Worm (Caenorhabditis elegans) whole organism, young adult: ENCODE data around the gene F28F8.9.

Experiments
- B0261.1 ChIP-seq: sonication (generic microtip); optimal IDR thresholded peaks from 2 replicates; lab custom pipeline; 2016; ENCODE audit warnings: mild to moderate bottlenecking, missing genetic modification characterization, moderate library complexity, missing compliant biosample characterization
- D2030.7 ChIP-seq: fragments of 200-800 bp; sonication (Bioruptor generic); IDR thresholded peaks from 2 replicates; pipeline ENCODE4 v1.3.6; 2022; ENCODE audit warnings: missing genetic modification reagents, missing genetic modification characterization, missing compliant biosample characterization
- F22D6.2 ChIP-seq: sonication (generic microtip); optimal IDR thresholded peaks from 2 replicates; lab custom pipeline; 2016; ENCODE audit warnings: mild to moderate bottlenecking, missing genetic modification characterization, missing compliant biosample characterization
- F23B12.7 ChIP-seq: sonication (generic microtip); optimal IDR thresholded peaks from 2 replicates; lab custom pipeline; 2017; ENCODE audit warnings: missing genetic modification characterization, mild to moderate bottlenecking, missing compliant biosample characterization, antibody characterized with exemption, moderate library complexity; ENCODE audit not compliant: insufficient read depth
- F33H1.4 ChIP-seq: fragments of 200-800 bp; sonication (Bioruptor generic); IDR thresholded peaks from 2 replicates; pipeline ENCODE4 v1.3.6; 2022; ENCODE audit warnings: missing genetic modification reagents, missing genetic modification characterization, missing compliant biosample characterization
- F55B11.4 ChIP-seq: sonication (generic microtip); optimal IDR thresholded peaks from 2 replicates; lab custom pipeline; 2016; ENCODE audit warnings: missing compliant biosample characterization, missing genetic modification characterization, borderline replicate concordance; ENCODE audit not compliant: insufficient read depth
- ZK185.1 ChIP-seq: sonication (generic microtip); optimal IDR thresholded peaks from 2 replicates; lab custom pipeline; 2016; ENCODE audit warnings: mild to moderate bottlenecking, missing genetic modification characterization, missing compliant biosample characterization; ENCODE audit not compliant: poor library complexity, severe bottlenecking
- ama-1 ChIP-seq, 3 experiments: fragments of 150-350 bp in 1 of 3; sonication (generic microtip) in 2 of 3; optimal IDR thresholded peaks; 2 replicates each; lab custom pipeline; 2014 to 2018; ENCODE audit warnings: missing biosample characterization in 2 of 3, missing genetic modification characterization in 2 of 3, missing genetic modification reagents in 2 of 3
- athp-1 ChIP-seq: sonication (generic microtip); optimal IDR thresholded peaks from 2 replicates; lab custom pipeline; 2017; ENCODE audit warnings: mild to moderate bottlenecking, missing genetic modification characterization, missing compliant biosample characterization
- attf-5 ChIP-seq: fragments of 200-800 bp; sonication (Bioruptor generic); optimal IDR thresholded peaks from 2 replicates; lab custom pipeline; 2018; ENCODE audit warnings: mild to moderate bottlenecking, missing genetic modification characterization, missing compliant biosample characterization
- bed-2 ChIP-seq: fragments of 200-800 bp; sonication (Bioruptor generic); IDR thresholded peaks from 2 replicates; pipeline ENCODE4 v1.3.6; 2022; ENCODE audit warnings: missing genetic modification reagents, missing genetic modification characterization, missing compliant biosample characterization
- cebp-1 ChIP-seq, 2 experiments: fragments of 200-800 bp in 1 of 2; sonication (Bioruptor generic) in 1 of 2; sonication (generic microtip) in 1 of 2; IDR thresholded peaks in 1 of 2; optimal IDR thresholded peaks in 1 of 2; 2 replicates each; pipeline versions ENCODE4 v1.3.6 to Lab custom; 2017 to 2022; ENCODE audit warnings: missing compliant biosample characterization in 2 of 2, missing genetic modification characterization in 2 of 2, mild to moderate bottlenecking in 1 of 2, missing genetic modification reagents in 1 of 2, moderate library complexity in 1 of 2
- ceh-58 ChIP-seq: fragments of 200-800 bp; sonication (Bioruptor generic); IDR thresholded peaks from 2 replicates; pipeline ENCODE4 v1.3.6; 2022; ENCODE audit warnings: missing genetic modification characterization, missing compliant biosample characterization
- die-1 ChIP-seq: sonication (generic microtip); optimal IDR thresholded peaks from 2 replicates; lab custom pipeline; 2016; ENCODE audit warnings: missing genotype, mild to moderate bottlenecking, missing genetic modification characterization, missing compliant biosample characterization
- dox-1 ChIP-seq: fragments of 200-800 bp; sonication (Bioruptor generic); IDR thresholded peaks from 2 replicates; pipeline ENCODE4 v1.3.6; 2022; ENCODE audit warnings: missing genetic modification reagents, missing genetic modification characterization, missing compliant biosample characterization
- efl-1 ChIP-seq: fragments of 150-350 bp; optimal IDR thresholded peaks from 2 replicates; lab custom pipeline; 2014; ENCODE audit warnings: missing biosample characterization, missing genetic modification reagents, missing genetic modification characterization
- egl-18 ChIP-seq: fragments of 200-800 bp; sonication (Bioruptor generic); IDR thresholded peaks from 2 replicates; pipeline ENCODE4 v1.3.6; 2022; ENCODE audit warnings: missing genetic modification reagents, missing genetic modification characterization, missing compliant biosample characterization
- fkh-3 ChIP-seq: sonication (generic microtip); optimal IDR thresholded peaks from 2 replicates; lab custom pipeline; 2016; ENCODE audit warnings: mild to moderate bottlenecking, missing genetic modification characterization, missing compliant biosample characterization
- him-1 ChIP-seq: sonication (generic microtip); optimal IDR thresholded peaks from 2 replicates; lab custom pipeline; 2016; ENCODE audit warnings: missing genotype, missing genetic modification reagents, missing genetic modification characterization, missing compliant biosample characterization
- hmg-1.2 ChIP-seq: fragments of 200-800 bp; sonication (Bioruptor generic); IDR thresholded peaks from 2 replicates; pipeline ENCODE4 v1.3.6; 2022; ENCODE audit warnings: missing genetic modification reagents, missing genetic modification characterization, missing compliant biosample characterization
- lin-26 ChIP-seq: fragments of 200-800 bp; sonication (Bioruptor generic); IDR thresholded peaks from 2 replicates; pipeline ENCODE4 v1.3.6; 2022; ENCODE audit warnings: missing genetic modification reagents, missing genetic modification characterization, missing compliant biosample characterization
- lin-54 ChIP-seq: fragments of 200-800 bp; sonication (Bioruptor generic); optimal IDR thresholded peaks from 2 replicates; lab custom pipeline; 2018; ENCODE audit warnings: mild to moderate bottlenecking, missing genetic modification characterization, missing compliant biosample characterization
- lir-1 ChIP-seq: fragments of 200-800 bp; sonication (Bioruptor generic); conservative IDR thresholded peaks from 2 replicates; pipeline ENCODE4 v1.3.6; 2022; ENCODE audit warnings: missing genetic modification reagents, missing genetic modification characterization, missing compliant biosample characterization
- lsl-1 ChIP-seq: fragments of 200-800 bp; sonication (Bioruptor generic); optimal IDR thresholded peaks from 2 replicates; lab custom pipeline; 2018; ENCODE audit warnings: mild to moderate bottlenecking, missing genetic modification characterization, moderate library complexity, missing compliant biosample characterization
- lsy-27 ChIP-seq: sonication (generic microtip); optimal IDR thresholded peaks from 2 replicates; lab custom pipeline; 2017; ENCODE audit warnings: missing genetic modification characterization, mild to moderate bottlenecking, missing compliant biosample characterization, antibody characterized with exemption, missing genotype, borderline replicate concordance; ENCODE audit not compliant: insufficient read depth
- madf-6 ChIP-seq: fragments of 200-800 bp; sonication (Bioruptor generic); IDR thresholded peaks from 2 replicates; pipeline ENCODE4 v1.3.6; 2022; ENCODE audit warnings: missing genetic modification reagents, missing genetic modification characterization, missing compliant biosample characterization
- mcd-1 ChIP-seq: fragments of 200-800 bp; sonication (Bioruptor generic); IDR thresholded peaks from 2 replicates; pipeline ENCODE4 v1.3.6; 2022; ENCODE audit warnings: missing genetic modification reagents, missing genetic modification characterization, missing compliant biosample characterization
- nhr-90 ChIP-seq: sonication (generic microtip); optimal IDR thresholded peaks from 2 replicates; lab custom pipeline; 2016; ENCODE audit warnings: missing genotype, mild to moderate bottlenecking, missing genetic modification characterization, missing compliant biosample characterization
- pbrm-1 ChIP-seq: fragments of 200-800 bp; sonication (Bioruptor generic); IDR thresholded peaks from 2 replicates; pipeline ENCODE4 v1.3.6; 2022; ENCODE audit warnings: missing genetic modification reagents, missing genetic modification characterization, missing compliant biosample characterization
- repo-1 ChIP-seq: sonication (generic microtip); optimal IDR thresholded peaks from 2 replicates; lab custom pipeline; 2017; ENCODE audit warnings: mild to moderate bottlenecking, missing genetic modification characterization, missing compliant biosample characterization
- rpc-1 ChIP-seq, 2 experiments: fragments of 150-350 bp in 1 of 2; sonication (generic microtip) in 1 of 2; optimal IDR thresholded peaks; 2 replicates each; lab custom pipeline; 2014 to 2018; ENCODE audit warnings: missing biosample characterization in 1 of 2, missing genetic modification characterization in 1 of 2, missing genetic modification reagents in 1 of 2, missing genotype in 1 of 2
- snpc-1.3 ChIP-seq: sonication (generic microtip); optimal IDR thresholded peaks from 2 replicates; lab custom pipeline; 2017; ENCODE audit warnings: missing genetic modification characterization, mild to moderate bottlenecking, missing compliant biosample characterization, antibody characterized with exemption, moderate library complexity, missing genotype, missing genetic modification reagents; ENCODE audit not compliant: insufficient read depth
- snpc-4 ChIP-seq, 5 experiments: fragments of 150-350 bp in 1 of 5; sonication (generic microtip) in 4 of 5; optimal IDR thresholded peaks; 2 replicates each; lab custom pipeline; 2014 to 2018; ENCODE audit warnings: missing genetic modification characterization in 5 of 5, missing biosample characterization in 3 of 5, antibody characterized with exemption in 2 of 5, mild to moderate bottlenecking in 2 of 5, missing compliant biosample characterization in 2 of 5, missing genotype in 2 of 5, moderate library complexity in 2 of 5, missing genetic modification reagents in 1 of 5
- tbp1 ChIP-seq: fragments of 200-800 bp; sonication (Bioruptor generic); optimal IDR thresholded peaks from 2 replicates; lab custom pipeline; 2018; ENCODE audit warnings: mild to moderate bottlenecking, missing genetic modification characterization, missing compliant biosample characterization
- tbx-9 ChIP-seq: sonication (generic microtip); optimal IDR thresholded peaks from 2 replicates; lab custom pipeline; 2016; ENCODE audit warnings: borderline replicate concordance, missing genetic modification characterization, inconsistent platforms, missing compliant biosample characterization
- zfh-2 ChIP-seq: fragments of 200-800 bp; sonication (Bioruptor generic); conservative IDR thresholded peaks from 2 replicates; pipeline ENCODE4 v1.3.6; 2022; ENCODE audit warnings: missing genetic modification reagents, missing genetic modification characterization, missing compliant biosample characterization
- ztf-18 ChIP-seq: sonication (generic microtip); optimal IDR thresholded peaks from 2 replicates; lab custom pipeline; 2016; ENCODE audit warnings: missing genotype, mild to moderate bottlenecking, missing genetic modification characterization, missing compliant biosample characterization
- ztf-25 ChIP-seq: fragments of 200-800 bp; sonication (Bioruptor generic); IDR thresholded peaks from 2 replicates; pipeline ENCODE4 v1.3.6; 2022; ENCODE audit warnings: missing genetic modification reagents, missing genetic modification characterization, missing compliant biosample characterization
- ztf-26 ChIP-seq: sonication (generic microtip); optimal IDR thresholded peaks from 2 replicates; lab custom pipeline; 2017; ENCODE audit warnings: missing genetic modification characterization, missing compliant biosample characterization

Gene F28F8.9

ce11 chrV:15553869-15554268 is 24.6 kb downstream of the F28F8.9 start:
- no peak for TF ChIP-seq ceh-58 (GFP tag; lab: Robert Waterston, UW)
- TF ChIP-seq fkh-3 = no peak
- peak; percentile 63 for TF ChIP-seq him-1 (tag; lab: Kevin White, UChicago)
- no peak for TF ChIP-seq egl-18 (GFP tag; lab: Robert Waterston, UW)
- TF ChIP-seq madf-6 (GFP tag; lab: Robert Waterston, UW) = peak; percentile 61
- TF ChIP-seq lsy-27 (tag; lab: Kevin White, UChicago) = peak; percentile 22
- no peak for TF ChIP-seq bed-2 (GFP tag; lab: Robert Waterston, UW)
- TF ChIP-seq mcd-1 (GFP tag; lab: Robert Waterston, UW) = peak; percentile 29; the same call in 1 of the 2 replicates
- TF ChIP-seq zfh-2 (GFP tag; lab: Robert Waterston, UW) = no peak
- no peak for TF ChIP-seq F22D6.2 (tag; lab: Kevin White, UChicago)
- no peak for TF ChIP-seq lsl-1 (GFP tag; lab: Kevin White, UChicago)
- no peak for TF ChIP-seq repo-1 (tag; lab: Kevin White, UChicago)
- TF ChIP-seq pbrm-1 (GFP tag; lab: Robert Waterston, UW) = peak; percentile 15; the same call in 1 of the 2 replicates
- TF ChIP-seq die-1 (tag; lab: Kevin White, UChicago) = peak; percentile 48
- no peak for TF ChIP-seq snpc-1.3 (tag; lab: Kevin White, UChicago)
- peak; percentile 9 for TF ChIP-seq athp-1 (tag; lab: Kevin White, UChicago)
- no peak for TF ChIP-seq snpc-4 (GFP tag; optimal IDR thresholded peaks at IDR 0.05; lab: Kevin White, UChicago)
- peak in 2 of 4 experiments; percentile 20 to 57 for TF ChIP-seq snpc-4 (tag; optimal IDR thresholded peaks at IDR 0.05; lab: Kevin White, UChicago)
- peak; percentile 77; the same call in 1 of the 2 replicates for TF ChIP-seq lin-26 (GFP tag; lab: Robert Waterston, UW)
- peak; percentile 18 for TF ChIP-seq lin-54
- TF ChIP-seq F23B12.7 (tag; lab: Kevin White, UChicago) = peak; percentile 20
- peak; percentile 52 for TF ChIP-seq D2030.7 (GFP tag; lab: Robert Waterston, UW)
- 0 out of 2 replicates have a peak, but pooled peaks have one; percentile 44 for TF ChIP-seq ztf-25 (GFP tag; lab: Robert Waterston, UW)
- TF ChIP-seq nhr-90 (tag; lab: Kevin White, UChicago) = peak; percentile 4
- no peak for TF ChIP-seq ztf-26 (tag; lab: Kevin White, UChicago)
- no peak for TF ChIP-seq F55B11.4
- 0 out of 2 replicates have a peak, but pooled peaks have one; percentile 37 for TF ChIP-seq lir-1 (GFP tag; lab: Robert Waterston, UW)
- TF ChIP-seq tbx-9 = no peak
- TF ChIP-seq attf-5 (GFP tag; lab: Kevin White, UChicago) = no peak
- TF ChIP-seq cebp-1 (GFP tag; IDR thresholded peaks at IDR 0.05; lab: Robert Waterston, UW) = no peak
- TF ChIP-seq cebp-1 (tag; optimal IDR thresholded peaks at IDR 0.05; lab: Kevin White, UChicago) = peak; percentile 12
- TF ChIP-seq B0261.1 (tag; lab: Kevin White, UChicago) = peak; percentile 78
- peak; percentile 67 for TF ChIP-seq rpc-1 (optimal IDR thresholded peaks at IDR 0.05; lab: Kevin White, UChicago)
- TF ChIP-seq rpc-1 (tag; optimal IDR thresholded peaks at IDR 0.05; lab: Kevin White, UChicago) = peak; percentile 77
- peak; percentile 95 for TF ChIP-seq tbp1
- 0 out of 2 replicates have a peak, but pooled peaks have one; percentile 17 for TF ChIP-seq F33H1.4 (GFP tag; lab: Robert Waterston, UW)
- peak; percentile 24 for TF ChIP-seq ztf-18 (tag; lab: Kevin White, UChicago)
- TF ChIP-seq ama-1 (optimal IDR thresholded peaks at IDR 0.05; lab: Kevin White, UChicago) = no peak
- no peak for TF ChIP-seq ama-1 (GFP tag; optimal IDR thresholded peaks at IDR 0.05; lab: Kevin White, UChicago)
- TF ChIP-seq efl-1 (GFP tag; lab: Kevin White, UChicago) = no peak
- TF ChIP-seq dox-1 (GFP tag; lab: Robert Waterston, UW) = peak; percentile 54
- peak; percentile 35 for TF ChIP-seq ZK185.1
- TF ChIP-seq hmg-1.2 (GFP tag; lab: Robert Waterston, UW) = peak; percentile 68
